Worm (Caenorhabditis elegans) whole organism, mixed stage, embryonic: ENCODE measurements around the gene F58B4.7.

ENCODE experiments used
- M03D4.4 ChIP-seq: sonication (generic microtip); optimal IDR thresholded peaks from 2 replicates; lab custom pipeline; 2017; ENCODE audit warnings: mild to moderate bottlenecking, missing genetic modification characterization, missing compliant biosample characterization
- blmp-1 ChIP-seq: fragments of 150-350 bp; optimal IDR thresholded peaks from 2 replicates; lab custom pipeline; 2014; ENCODE audit warnings: missing biosample characterization, missing genetic modification characterization
- ceh-39 ChIP-seq: fragments of 150-350 bp; optimal IDR thresholded peaks from 2 replicates; lab custom pipeline; 2014; ENCODE audit warnings: missing biosample characterization, missing genetic modification characterization
- ceh-43 ChIP-seq: fragments of 200-800 bp; sonication (Bioruptor generic); optimal IDR thresholded peaks from 2 replicates; lab custom pipeline; 2018; ENCODE audit warnings: mild to moderate bottlenecking, missing genetic modification characterization, moderate library complexity, missing compliant biosample characterization
- ces-1 ChIP-seq: fragments of 150-350 bp; optimal IDR thresholded peaks from 2 replicates; lab custom pipeline; 2014; ENCODE audit warnings: missing biosample characterization, missing genetic modification reagents, missing genetic modification characterization
- drap-1 ChIP-seq: fragments of 200-800 bp; sonication (Bioruptor generic); optimal IDR thresholded peaks from 3 replicates; lab custom pipeline; 2018; ENCODE audit warnings: mild to moderate bottlenecking, missing genetic modification characterization, missing compliant biosample characterization
- elt-1 ChIP-seq: sonication (generic microtip); optimal IDR thresholded peaks from 2 replicates; lab custom pipeline; 2017; ENCODE audit warnings: missing genetic modification characterization, mild to moderate bottlenecking, missing compliant biosample characterization, antibody characterized with exemption, moderate library complexity, borderline replicate concordance; ENCODE audit not compliant: insufficient read depth
- elt-3 ChIP-seq: fragments of 150-350 bp; optimal IDR thresholded peaks from 2 replicates; lab custom pipeline; 2014; ENCODE audit warnings: missing biosample characterization, missing genetic modification characterization
- ham-2 ChIP-seq: fragments of 200-800 bp; sonication (Bioruptor generic); optimal IDR thresholded peaks from 2 replicates; lab custom pipeline; 2018; ENCODE audit warnings: mild to moderate bottlenecking, missing genetic modification characterization, missing compliant biosample characterization
- hlh-1 ChIP-seq: fragments of 150-350 bp; optimal IDR thresholded peaks from 2 replicates; lab custom pipeline; 2014; ENCODE audit warnings: missing biosample characterization, missing genetic modification reagents, missing genetic modification characterization
- lin-32 ChIP-seq: fragments of 200-800 bp; sonication (Bioruptor generic); optimal IDR thresholded peaks from 2 replicates; lab custom pipeline; 2018; ENCODE audit warnings: mild to moderate bottlenecking, missing genetic modification characterization, missing compliant biosample characterization
- lsy-2 ChIP-seq: fragments of 150-350 bp; optimal IDR thresholded peaks from 2 replicates; lab custom pipeline; 2014; ENCODE audit warnings: missing biosample characterization, missing genetic modification characterization
- mab-5 ChIP-seq: fragments of 150-350 bp; optimal IDR thresholded peaks from 2 replicates; lab custom pipeline; 2014; ENCODE audit warnings: missing biosample characterization, missing genetic modification characterization
- mep-1 ChIP-seq: fragments of 150-350 bp; optimal IDR thresholded peaks from 2 replicates; lab custom pipeline; 2017; ENCODE audit warnings: missing biosample characterization, missing genetic modification reagents, missing genetic modification characterization, inconsistent platforms
- mls-2 ChIP-seq: sonication (generic microtip); optimal IDR thresholded peaks from 2 replicates; lab custom pipeline; 2016; ENCODE audit warnings: mild to moderate bottlenecking, missing genetic modification characterization, moderate library complexity, missing compliant biosample characterization
- nhr-2 ChIP-seq: fragments of 150-350 bp; optimal IDR thresholded peaks from 2 replicates; lab custom pipeline; 2014; ENCODE audit warnings: missing biosample characterization, missing genetic modification characterization
- nhr-237 ChIP-seq: fragments of 150-350 bp; optimal IDR thresholded peaks from 2 replicates; lab custom pipeline; 2014; ENCODE audit warnings: missing biosample characterization, missing genetic modification characterization
- nhr-28 ChIP-seq: fragments of 150-350 bp; optimal IDR thresholded peaks from 2 replicates; lab custom pipeline; 2014; ENCODE audit warnings: missing biosample characterization, missing genetic modification characterization
- nhr-76 ChIP-seq: sonication (generic microtip); optimal IDR thresholded peaks from 2 replicates; lab custom pipeline; 2017; ENCODE audit warnings: missing biosample characterization, missing genetic modification characterization
- pha-4 ChIP-seq: fragments of 150-350 bp; optimal IDR thresholded peaks from 2 replicates; lab custom pipeline; 2018; ENCODE audit warnings: missing biosample characterization, missing genetic modification reagents, missing genetic modification characterization
- sem-2 ChIP-seq: fragments of 200-800 bp; sonication (Bioruptor generic); optimal IDR thresholded peaks from 2 replicates; lab custom pipeline; 2018; ENCODE audit warnings: mild to moderate bottlenecking, missing genetic modification characterization, missing compliant biosample characterization
- snpc-4 ChIP-seq: fragments of 150-350 bp; optimal IDR thresholded peaks from 2 replicates; lab custom pipeline; 2014; ENCODE audit warnings: missing biosample characterization, missing genetic modification characterization
- sptf-1 ChIP-seq: sonication (generic microtip); optimal IDR thresholded peaks from 2 replicates; lab custom pipeline; 2017; ENCODE audit warnings: mild to moderate bottlenecking, missing genetic modification characterization, moderate library complexity, missing compliant biosample characterization
- tbx-8 ChIP-seq: fragments of 200-800 bp; sonication (Bioruptor generic); optimal IDR thresholded peaks from 2 replicates; lab custom pipeline; 2018; ENCODE audit warnings: mild to moderate bottlenecking, missing genetic modification characterization, moderate library complexity, missing compliant biosample characterization
- unc-120 ChIP-seq: sonication (generic microtip); optimal IDR thresholded peaks from 2 replicates; lab custom pipeline; 2017; ENCODE audit warnings: missing genetic modification characterization, missing compliant biosample characterization; ENCODE audit not compliant: poor library complexity, severe bottlenecking
- unc-39 ChIP-seq: fragments of 150-350 bp; optimal IDR thresholded peaks from 2 replicates; lab custom pipeline; 2014; ENCODE audit warnings: missing biosample characterization, missing genetic modification characterization
- unc-62 ChIP-seq: fragments of 150-350 bp; optimal IDR thresholded peaks from 2 replicates; lab custom pipeline; 2014; ENCODE audit warnings: missing biosample characterization, missing genetic modification reagents, missing genetic modification characterization
- zip-8 ChIP-seq: fragments of 150-350 bp; optimal IDR thresholded peaks from 2 replicates; lab custom pipeline; 2014; ENCODE audit warnings: missing biosample characterization, missing genetic modification characterization

F58B4.7 gene

DNA sequence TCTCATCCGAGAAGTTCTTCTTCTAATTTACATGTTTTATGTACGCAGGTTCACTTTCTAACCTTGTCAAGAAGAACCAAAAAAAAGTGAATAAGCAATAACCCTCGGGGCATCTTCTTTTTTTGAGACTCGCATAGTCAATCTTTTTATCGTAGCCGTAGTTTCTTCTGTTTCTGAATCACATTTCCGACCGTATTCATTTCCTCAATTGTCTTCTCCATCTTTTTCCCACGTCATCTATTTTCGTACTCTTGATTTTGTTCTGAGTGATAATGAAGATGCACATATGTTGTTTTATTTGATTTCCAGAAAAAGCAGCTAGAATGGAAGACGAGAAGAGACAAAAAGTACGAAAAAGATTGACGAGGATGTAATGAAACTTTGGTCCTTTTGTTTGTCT lies 21.8 kb upstream of the F58B4.7 start:
- TF ChIP-seq lin-32 (GFP tag; lab: Kevin White, UChicago) (no peak), ces-1 (GFP tag; lab: Kevin White, UChicago) (peak; percentile 28)

DNA sequence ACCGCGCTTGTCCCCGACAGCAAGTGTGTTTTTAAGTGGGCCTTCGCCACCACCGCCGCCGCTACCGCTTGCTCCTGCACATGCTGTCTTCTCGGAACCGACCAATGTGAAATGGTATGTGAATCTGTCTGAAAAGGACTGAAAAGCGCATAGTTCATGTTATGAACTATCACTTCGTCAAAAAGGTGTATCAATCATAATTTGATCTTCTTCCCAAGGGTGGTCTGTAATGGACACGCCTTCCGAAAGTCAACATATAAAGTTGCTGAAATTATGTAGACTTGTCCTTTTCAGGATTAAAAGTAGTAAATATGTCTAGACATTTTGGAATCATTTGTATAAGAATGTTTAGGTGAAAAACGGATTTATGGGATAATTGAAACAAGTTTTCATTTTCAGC lies 19.0 kb upstream of the F58B4.7 start, which contains the start of gene zip-9:
Gene zip-9 (plus strand): TSS at position 301 of the 400 bp plus-strand sequence.
- TF ChIP-seq hlh-1 (tag; lab: Kevin White, UChicago) (no peak), lin-32 (GFP tag; lab: Kevin White, UChicago) (no peak), mab-5 (tag; lab: Kevin White, UChicago) (no peak), snpc-4 (tag; lab: Kevin White, UChicago) (no peak), drap-1 (GFP tag; lab: Kevin White, UChicago) (no peak), nhr-237 (no peak), unc-120 (no peak), zip-8 (tag; lab: Kevin White, UChicago) (no peak), ceh-43 (GFP tag; lab: Kevin White, UChicago) (no peak), ces-1 (GFP tag; lab: Kevin White, UChicago) (no peak), ceh-39 (tag; lab: Kevin White, UChicago) (no peak), pha-4 (tag; lab: Kevin White, UChicago) (no peak)

DNA sequence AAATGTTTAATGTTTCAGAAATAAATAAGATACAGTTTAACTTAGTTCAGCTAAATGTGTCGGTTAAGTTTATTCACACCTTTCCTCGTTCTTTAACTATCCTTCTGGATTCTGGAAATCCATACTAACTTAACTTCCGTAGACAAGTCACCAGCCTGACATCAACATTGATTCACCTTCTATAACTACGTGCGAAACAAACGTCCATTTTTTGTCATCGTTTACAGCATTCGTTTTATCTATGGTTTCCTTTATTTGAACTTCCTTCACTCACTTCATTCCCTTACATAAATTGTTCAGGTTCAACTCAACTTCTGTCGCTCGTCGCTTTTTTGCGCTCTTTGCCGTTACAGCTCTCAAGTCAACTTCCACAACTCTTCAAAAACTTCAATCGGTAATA lies 18.0 kb upstream of the F58B4.7 start, which contains the start of gene F17C11.26:
Gene F17C11.26 (plus strand): TSS at position 301 of the 400 bp plus-strand sequence.
- no peak for TF ChIP-seq lin-32 (GFP tag; lab: Kevin White, UChicago)
- TF ChIP-seq ham-2 = no peak
- TF ChIP-seq nhr-76 (tag; lab: Kevin White, UChicago) = no peak
- no peak for TF ChIP-seq sptf-1 (tag; lab: Kevin White, UChicago)
- no peak for TF ChIP-seq unc-120
- TF ChIP-seq nhr-28 (tag; lab: Kevin White, UChicago) = no peak
- no peak for TF ChIP-seq zip-8 (tag; lab: Kevin White, UChicago)
- no peak for TF ChIP-seq snpc-4 (tag; lab: Kevin White, UChicago)
- TF ChIP-seq mls-2 (tag; lab: Kevin White, UChicago) = no peak

DNA sequence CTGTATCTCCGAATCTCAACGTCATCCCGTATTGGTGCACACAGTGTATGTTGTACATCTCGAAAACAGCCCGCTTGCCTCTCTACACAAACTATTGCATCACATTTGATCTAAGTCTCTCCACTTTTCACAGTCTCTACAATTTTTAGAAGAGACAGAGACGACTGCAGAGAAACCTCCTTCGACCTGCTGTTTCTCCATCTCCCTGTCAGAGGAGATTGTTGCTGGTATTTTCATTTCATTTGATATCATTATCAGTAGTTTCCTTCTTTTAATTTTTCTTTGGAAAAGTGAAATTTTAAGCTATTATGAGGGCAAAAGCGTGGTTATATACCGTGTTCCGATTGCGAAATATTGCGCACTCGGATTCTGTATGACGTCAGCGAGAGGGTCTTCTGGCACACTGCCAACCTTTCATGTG lies 17.5 kb upstream of the F58B4.7 start:
- TF ChIP-seq pha-4 (tag; lab: Kevin White, UChicago) = peak; percentile 4
- peak; percentile 20 for TF ChIP-seq drap-1 (GFP tag; lab: Kevin White, UChicago)
- TF ChIP-seq mab-5 (tag; lab: Kevin White, UChicago) = no peak
- TF ChIP-seq mep-1 = peak; percentile 50
- no peak for TF ChIP-seq M03D4.4 (tag; lab: Kevin White, UChicago)
- TF ChIP-seq unc-120 = peak; percentile 34
- TF ChIP-seq lsy-2 (tag; lab: Kevin White, UChicago) = peak; percentile 22
- TF ChIP-seq elt-3 (tag; lab: Kevin White, UChicago) = no peak
- TF ChIP-seq ham-2 = peak; percentile 39
- TF ChIP-seq unc-62 (GFP tag; lab: Kevin White, UChicago) = peak; percentile 75
- peak; percentile 58 for TF ChIP-seq ces-1 (GFP tag; lab: Kevin White, UChicago)
- TF ChIP-seq nhr-237 = no peak
- TF ChIP-seq zip-8 (tag; lab: Kevin White, UChicago) = peak; percentile 66
- peak; percentile 9 for TF ChIP-seq hlh-1 (tag; lab: Kevin White, UChicago)
- TF ChIP-seq ceh-39 (tag; lab: Kevin White, UChicago) = peak; percentile 43
- peak; percentile 68 for TF ChIP-seq nhr-2
- TF ChIP-seq blmp-1 (tag; lab: Kevin White, UChicago) = peak; percentile 14
- no peak for TF ChIP-seq tbx-8 (GFP tag; lab: Kevin White, UChicago)

DNA sequence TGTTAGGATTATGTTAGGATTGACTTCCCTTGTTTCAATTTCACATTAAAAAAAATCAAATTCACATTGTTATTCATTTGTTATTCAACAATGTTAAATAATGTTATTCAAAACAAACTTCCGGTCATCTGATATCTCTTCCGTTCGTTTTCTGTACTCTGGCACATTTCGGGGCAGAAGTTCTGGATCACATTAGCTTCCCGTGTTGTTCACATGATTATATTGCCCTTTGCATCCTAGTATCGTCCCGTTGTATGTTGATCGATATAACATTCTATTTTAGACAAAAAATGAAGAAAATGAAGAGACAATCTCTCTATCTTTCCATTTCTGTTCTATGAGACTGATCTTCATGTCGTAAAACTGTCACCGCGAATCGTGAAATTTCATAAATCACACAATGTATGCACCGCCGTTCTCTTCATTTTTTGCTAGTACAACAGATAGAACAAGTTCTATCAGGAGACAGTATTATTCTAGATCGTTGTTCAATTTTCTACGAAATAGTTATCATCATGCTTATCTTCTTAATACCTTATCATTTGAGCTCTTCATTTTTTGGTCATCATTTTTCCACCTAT lies 17.0 kb upstream of the F58B4.7 start:
- TF ChIP-seq unc-39 (no peak), elt-1 (tag; lab: Kevin White, UChicago) (peak; percentile 6)

DNA sequence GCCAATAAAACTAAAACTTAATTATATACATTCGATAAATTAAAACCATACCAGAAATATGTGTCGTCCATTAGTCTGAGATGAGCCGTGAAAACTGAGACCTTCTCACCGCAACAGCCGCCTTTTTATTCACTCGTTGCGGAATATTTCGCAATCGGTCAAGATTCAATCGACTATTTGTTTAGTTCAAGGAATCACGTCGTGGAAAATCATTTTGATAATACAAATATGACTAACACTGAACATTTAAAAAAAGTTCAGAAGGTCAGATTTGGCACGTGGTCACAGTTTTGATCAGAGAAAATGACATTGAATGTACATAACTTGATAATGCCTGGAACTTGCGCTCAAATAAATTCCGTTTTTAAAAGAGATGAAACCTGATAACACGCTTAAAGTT lies 15.6 kb upstream of the F58B4.7 start, which contains the start of gene F17C11.11:
Gene F17C11.11 (minus strand): TSS at position 79 of the 400 bp plus-strand sequence.
- TF ChIP-seq sem-2 = no peak
- peak; percentile 5 for TF ChIP-seq hlh-1 (tag; lab: Kevin White, UChicago)
- TF ChIP-seq mls-2 (tag; lab: Kevin White, UChicago) = no peak
- TF ChIP-seq, all 35 proteins: peak for 1
